Fruit fly (Drosophila melanogaster) whole organism, embryonic: Measurements from ENCODE around the gene CG10347.

Experiments used
- Atf-2 ChIP-seq: fragments of 200-800 bp; sonication (Bioruptor generic); optimal IDR thresholded peaks from 2 replicates; lab custom pipeline; 2016; ENCODE audit warnings: missing biosample characterization, missing genetic modification characterization
- Atf3 ChIP-seq: fragments of 200-800 bp; sonication (Bioruptor generic); optimal IDR thresholded peaks from 3 replicates; lab custom pipeline; 2016; ENCODE audit warnings: missing biosample characterization, missing genetic modification characterization
- CG11560 ChIP-seq: fragments of 200-800 bp; sonication (Bioruptor generic); IDR thresholded peaks from 3 replicates; pipeline ENCODE4 v1.3.6; 2022; ENCODE audit warnings: missing biosample characterization, missing genetic modification characterization
- CG12155 ChIP-seq: fragments of 200-800 bp; sonication (Bioruptor generic); optimal IDR thresholded peaks from 3 replicates; lab custom pipeline; 2016; ENCODE audit warnings: missing biosample characterization, missing genetic modification characterization
- CG13287 ChIP-seq: fragments of 200-800 bp; sonication (Bioruptor generic); IDR thresholded peaks from 2 replicates; pipeline ENCODE4 v1.3.6; 2022; ENCODE audit warnings: missing biosample characterization, missing genetic modification characterization; ENCODE audit not compliant: partially characterized antibody
- CG14710 ChIP-seq: fragments of 200-800 bp; sonication (Bioruptor generic); optimal IDR thresholded peaks from 3 replicates; lab custom pipeline; 2019; ENCODE audit warnings: missing biosample characterization, mild to moderate bottlenecking, missing genetic modification characterization, moderate library complexity
- CG15269 ChIP-seq: fragments of 200-800 bp; sonication (Bioruptor generic); optimal IDR thresholded peaks from 2 replicates; lab custom pipeline; 2018; ENCODE audit warnings: missing biosample characterization, mild to moderate bottlenecking, missing genetic modification characterization, moderate library complexity
- CG1792 ChIP-seq: fragments of 200-800 bp; sonication (Bioruptor generic); optimal IDR thresholded peaks from 2 replicates; lab custom pipeline; 2016; ENCODE audit warnings: missing biosample characterization, missing genetic modification characterization
- CG2202 ChIP-seq: fragments of 200-800 bp; sonication (Bioruptor generic); optimal IDR thresholded peaks from 2 replicates; lab custom pipeline; 2018; ENCODE audit warnings: missing biosample characterization, mild to moderate bottlenecking, missing genetic modification characterization
- CG30020 ChIP-seq: fragments of 200-800 bp; optimal IDR thresholded peaks from 2 replicates; lab custom pipeline; 2019; ENCODE audit warnings: missing biosample characterization, mild to moderate bottlenecking, missing genetic modification characterization, moderate library complexity
- CG34422 ChIP-seq: fragments of 200-800 bp; sonication (Bioruptor generic); IDR thresholded peaks from 3 replicates; pipeline ENCODE4 v1.3.6; 2022; ENCODE audit warnings: missing biosample characterization, missing genetic modification characterization
- CG3838 ChIP-seq: fragments of 200-800 bp; sonication (Bioruptor generic); optimal IDR thresholded peaks from 3 replicates; lab custom pipeline; 2016; ENCODE audit warnings: missing biosample characterization, missing genetic modification characterization
- CG5180 ChIP-seq: fragments of 200-800 bp; sonication (Bioruptor generic); optimal IDR thresholded peaks from 3 replicates; lab custom pipeline; 2017; ENCODE audit warnings: missing biosample characterization, missing genetic modification characterization, mild to moderate bottlenecking, moderate library complexity, missing genetic modification reagents
- CG6175 ChIP-seq: fragments of 200-800 bp; sonication (Bioruptor generic); IDR thresholded peaks from 3 replicates; pipeline ENCODE4 v1.3.6; 2022; ENCODE audit warnings: missing biosample characterization, missing genetic modification characterization
- CG7357 ChIP-seq: fragments of 200-800 bp; sonication (Bioruptor generic); IDR thresholded peaks from 3 replicates; pipeline ENCODE4 v1.3.6; 2022; ENCODE audit warnings: missing biosample characterization, missing genetic modification characterization
- CG7786 ChIP-seq: fragments of 200-800 bp; sonication (Bioruptor generic); optimal IDR thresholded peaks from 2 replicates; lab custom pipeline; 2016; ENCODE audit warnings: missing biosample characterization, missing genetic modification characterization
- CG8359 ChIP-seq: fragments of 200-800 bp; sonication (Bioruptor generic); optimal IDR thresholded peaks from 2 replicates; lab custom pipeline; 2017; ENCODE audit warnings: missing biosample characterization, mild to moderate bottlenecking, missing genetic modification characterization, borderline replicate concordance
- CTCF ChIP-seq: fragments of 200-800 bp; sonication (Bioruptor generic); optimal IDR thresholded peaks from 2 replicates; lab custom pipeline; 2017; ENCODE audit warnings: missing biosample characterization, mild to moderate bottlenecking, missing genetic modification characterization, moderate library complexity
- Chrac-16 ChIP-seq: fragments of 200-800 bp; sonication (Bioruptor generic); optimal IDR thresholded peaks from 3 replicates; lab custom pipeline; 2016; ENCODE audit warnings: missing biosample characterization, missing genetic modification characterization
- Dbx ChIP-seq: fragments of 200-800 bp; sonication (Bioruptor generic); IDR thresholded peaks from 3 replicates; pipeline ENCODE4 v1.3.6; 2022; ENCODE audit warnings: missing biosample characterization, missing genetic modification characterization
- Fer1 ChIP-seq: fragments of 200-800 bp; sonication (Bioruptor generic); optimal IDR thresholded peaks from 2 replicates; lab custom pipeline; 2017; ENCODE audit warnings: missing biosample characterization, mild to moderate bottlenecking, missing genetic modification characterization
- HmgD ChIP-seq: fragments of 200-800 bp; sonication (Bioruptor generic); optimal IDR thresholded peaks from 3 replicates; lab custom pipeline; 2016; ENCODE audit warnings: missing biosample characterization, missing genetic modification characterization
- HmgZ ChIP-seq: fragments of 200-800 bp; sonication (Bioruptor generic); optimal IDR thresholded peaks from 2 replicates; lab custom pipeline; 2018; ENCODE audit warnings: missing biosample characterization, mild to moderate bottlenecking, missing genetic modification characterization
- MBD-R2 ChIP-seq: fragments of 200-800 bp; sonication (Bioruptor generic); IDR thresholded peaks from 2 replicates; pipeline ENCODE4 v1.3.6; 2022; ENCODE audit warnings: missing biosample characterization, missing genetic modification characterization
- NC2β ChIP-seq: fragments of 200-800 bp; sonication (Bioruptor generic); optimal IDR thresholded peaks from 2 replicates; lab custom pipeline; 2016; ENCODE audit warnings: missing biosample characterization, missing genetic modification characterization
- Nf-YB ChIP-seq: fragments of 200-800 bp; sonication (Bioruptor generic); optimal IDR thresholded peaks from 3 replicates; lab custom pipeline; 2019; ENCODE audit warnings: missing biosample characterization, mild to moderate bottlenecking, missing genetic modification characterization, moderate library complexity
- Nf-YC ChIP-seq: fragments of 200-800 bp; optimal IDR thresholded peaks from 3 replicates; lab custom pipeline; 2019; ENCODE audit warnings: missing biosample characterization, mild to moderate bottlenecking, missing genetic modification characterization, moderate library complexity
- Oaz ChIP-seq: fragments of 200-800 bp; sonication (Bioruptor generic); IDR thresholded peaks from 2 replicates; pipeline ENCODE4 v1.3.6; 2022; ENCODE audit warnings: missing biosample characterization, missing genetic modification characterization
- Pdp1 ChIP-seq, 2 experiments: fragments of 200-800 bp; sonication (Bioruptor generic); optimal IDR thresholded peaks; 3 replicates each; lab custom pipeline; 2016; ENCODE audit warnings: missing biosample characterization in 2 of 2, missing genetic modification characterization in 2 of 2, mild to moderate bottlenecking in 1 of 2, moderate library complexity in 1 of 2
- Trl ChIP-seq, 3 experiments: fragments of >200 bp in 2 of 3; fragments of 200-800 bp in 1 of 3; sonication (Bioruptor generic) in 1 of 3; optimal IDR thresholded peaks; 2 replicates in 1 of 3; 3 replicates in 2 of 3; lab custom pipeline; 2016 to 2017; ENCODE audit warnings: missing biosample characterization in 1 of 3, missing genetic modification characterization in 1 of 3
- Xbp1 ChIP-seq: fragments of 200-800 bp; sonication (Bioruptor generic); optimal IDR thresholded peaks from 3 replicates; lab custom pipeline; 2016; ENCODE audit warnings: missing biosample characterization, mild to moderate bottlenecking, missing genetic modification characterization
- br ChIP-seq: fragments of >200 bp; optimal IDR thresholded peaks from 2 replicates; lab custom pipeline; 2017
- chn ChIP-seq: fragments of 200-800 bp; sonication (Bioruptor generic); optimal IDR thresholded peaks from 2 replicates; lab custom pipeline; 2016; ENCODE audit warnings: missing biosample characterization, missing genetic modification characterization
- crol ChIP-seq: fragments of 200-800 bp; sonication (Bioruptor generic); IDR thresholded peaks from 2 replicates; pipeline ENCODE4 v1.3.6; 2022; ENCODE audit warnings: missing biosample characterization, missing genetic modification characterization
- fd64A ChIP-seq: fragments of 200-800 bp; sonication (Bioruptor generic); optimal IDR thresholded peaks from 3 replicates; lab custom pipeline; 2018; ENCODE audit warnings: missing biosample characterization, mild to moderate bottlenecking, missing genetic modification characterization
- gcm ChIP-seq: fragments of 200-800 bp; sonication (Bioruptor generic); optimal IDR thresholded peaks from 2 replicates; lab custom pipeline; 2019; ENCODE audit warnings: missing biosample characterization, mild to moderate bottlenecking, missing genetic modification characterization, moderate library complexity
- lov ChIP-seq, 2 experiments: fragments of 200-800 bp in 1 of 2; fragments of >200 bp in 1 of 2; sonication (Bioruptor generic) in 1 of 2; IDR thresholded peaks in 1 of 2; optimal IDR thresholded peaks in 1 of 2; 2 replicates in 1 of 2; 3 replicates in 1 of 2; pipeline versions ENCODE4 v1.3.6 to Lab custom; 2017 to 2022; ENCODE audit warnings: missing biosample characterization in 1 of 2, missing genetic modification characterization in 1 of 2
- luna ChIP-seq: fragments of 200-800 bp; sonication (Bioruptor generic); optimal IDR thresholded peaks from 2 replicates; lab custom pipeline; 2016; ENCODE audit warnings: missing biosample characterization, missing genetic modification characterization
- nerfin-1 ChIP-seq: fragments of 200-800 bp; sonication (Bioruptor generic); optimal IDR thresholded peaks from 3 replicates; lab custom pipeline; 2019; ENCODE audit warnings: missing biosample characterization, mild to moderate bottlenecking, missing genetic modification characterization, moderate library complexity
- pfk ChIP-seq: fragments of 200-800 bp; sonication (Bioruptor generic); optimal IDR thresholded peaks from 2 replicates; lab custom pipeline; 2018; ENCODE audit warnings: missing biosample characterization, mild to moderate bottlenecking, missing genetic modification characterization, moderate library complexity
- pros ChIP-seq: fragments of 200-800 bp; sonication (Bioruptor generic); optimal IDR thresholded peaks from 3 replicates; lab custom pipeline; 2019; ENCODE audit warnings: missing biosample characterization, mild to moderate bottlenecking, missing genetic modification characterization, moderate library complexity
- sim ChIP-seq: fragments of 200-800 bp; sonication (Bioruptor generic); IDR thresholded peaks from 2 replicates; pipeline ENCODE4 v1.3.6; 2022; ENCODE audit warnings: missing biosample characterization, missing genetic modification characterization
- slbo ChIP-seq: fragments of 200-800 bp; sonication (Bioruptor generic); IDR thresholded peaks from 2 replicates; pipeline ENCODE4 v1.3.6; 2022; ENCODE audit warnings: missing biosample characterization, missing genetic modification characterization
- slp2 ChIP-seq: fragments of 200-800 bp; sonication (Bioruptor generic); optimal IDR thresholded peaks from 2 replicates; lab custom pipeline; 2016; ENCODE audit warnings: missing biosample characterization, missing genetic modification characterization
- sug ChIP-seq: fragments of 200-800 bp; optimal IDR thresholded peaks from 2 replicates; lab custom pipeline; 2019; ENCODE audit warnings: missing biosample characterization, mild to moderate bottlenecking, missing genetic modification characterization, moderate library complexity
- trem ChIP-seq: fragments of 200-800 bp; optimal IDR thresholded peaks from 3 replicates; lab custom pipeline; 2019; ENCODE audit warnings: missing biosample characterization, mild to moderate bottlenecking, missing genetic modification characterization, moderate library complexity
- zen2 ChIP-seq: fragments of 200-800 bp; sonication (Bioruptor generic); IDR thresholded peaks from 3 replicates; pipeline ENCODE4 v1.3.6; 2022; ENCODE audit warnings: missing biosample characterization, missing genetic modification characterization; ENCODE audit not compliant: partially characterized antibody
- zfh1 ChIP-seq: fragments of 200-800 bp; sonication (Bioruptor generic); IDR thresholded peaks from 3 replicates; pipeline ENCODE4 v1.3.6; 2022; ENCODE audit warnings: missing biosample characterization, missing genetic modification characterization

Gene CG10347

DNA sequence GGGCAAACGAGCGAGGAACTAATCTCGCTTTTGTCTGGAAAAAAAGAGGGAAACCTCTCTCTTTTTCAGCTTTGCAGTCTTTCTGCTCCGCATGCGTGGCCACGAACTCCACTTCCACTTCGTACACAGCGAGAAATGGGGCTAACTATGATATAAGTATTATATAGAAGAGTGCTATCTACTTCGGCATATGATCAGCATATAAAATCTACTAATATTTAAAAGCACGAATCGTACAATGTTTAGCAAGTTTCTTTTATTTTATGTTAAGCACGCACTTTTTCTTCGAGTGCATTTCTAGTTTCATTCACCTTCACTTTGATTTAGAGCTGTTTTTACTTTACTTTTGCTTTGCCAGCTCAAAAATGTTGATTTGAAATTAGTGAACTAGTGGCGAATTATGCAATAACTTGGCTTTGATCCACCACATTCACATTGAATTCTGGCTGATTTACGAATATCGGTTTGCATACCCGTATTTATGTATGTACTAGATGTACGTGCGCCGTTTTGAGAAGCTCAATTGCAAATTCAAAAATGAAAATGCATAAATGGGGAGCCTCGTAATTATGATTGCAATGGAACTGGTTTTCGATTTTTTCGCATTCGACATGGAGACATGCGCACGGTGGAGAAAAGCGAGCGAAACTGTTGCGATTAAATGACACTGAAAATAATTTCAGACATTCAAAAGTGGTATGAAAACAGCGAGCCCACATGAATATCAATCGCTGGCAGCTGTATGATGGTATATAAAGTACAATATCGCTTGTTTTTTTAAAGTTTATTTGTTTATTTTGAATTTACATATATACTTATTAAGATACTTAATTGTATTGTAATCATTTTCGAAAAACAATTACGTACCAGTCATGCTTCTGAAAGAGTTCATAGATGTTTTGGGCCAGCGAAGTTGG lies 3.0 kb upstream of the CG10347 start:
- TF ChIP-seq CG3838 = no peak
- TF ChIP-seq CG8359 (GFP tag; lab: Kevin White, UChicago) = peak; percentile 71
- TF ChIP-seq CG1792 (GFP tag; lab: Kevin White, UChicago) = no peak
- no peak for TF ChIP-seq br (lab: Kevin White, UChicago)
- TF ChIP-seq slp2 (GFP tag; lab: Kevin White, UChicago) = peak; percentile 77
- TF ChIP-seq sim = peak; percentile 83
- no peak for TF ChIP-seq crol (GFP tag; lab: Robert Waterston, UW)
- TF ChIP-seq nerfin-1 (tag; lab: Kevin White, UChicago) = peak; percentile 62
- peak; percentile 45 for TF ChIP-seq CG12155 (GFP tag; lab: Kevin White, UChicago)
- TF ChIP-seq slbo (GFP tag; lab: Robert Waterston, UW) = peak; percentile 63
- TF ChIP-seq Trl (optimal IDR thresholded peaks at IDR 0.05; lab: Kevin White, UChicago) = no peak
- TF ChIP-seq Trl (GFP tag; optimal IDR thresholded peaks at IDR 0.05; lab: Kevin White, UChicago) = peak; percentile 67
- TF ChIP-seq Xbp1 (GFP tag; lab: Kevin White, UChicago) = peak; percentile 62
- no peak for TF ChIP-seq Dbx (GFP tag; lab: Robert Waterston, UW)
- TF ChIP-seq lov (optimal IDR thresholded peaks at IDR 0.05; lab: Kevin White, UChicago) = no peak
- peak; percentile 62; the same call in 1 of the 3 replicates for TF ChIP-seq lov (GFP tag; IDR thresholded peaks at IDR 0.05; lab: Robert Waterston, UW)
- peak; percentile 27; the same call in 1 of the 3 replicates for TF ChIP-seq CG6175
- TF ChIP-seq CG7786 (GFP tag; lab: Kevin White, UChicago) = no peak
- TF ChIP-seq zfh1 (GFP tag; lab: Robert Waterston, UW) = peak; percentile 86
- peak; percentile 34 for TF ChIP-seq HmgZ
- peak; percentile 60 for TF ChIP-seq sug
- no peak for TF ChIP-seq pros (GFP tag; lab: Kevin White, UChicago)
- TF ChIP-seq zen2 = no peak
- TF ChIP-seq Oaz = peak; percentile 70
- peak; percentile 52 for TF ChIP-seq chn (GFP tag; lab: Kevin White, UChicago)
- TF ChIP-seq Pdp1 (GFP tag; optimal IDR thresholded peaks at IDR 0.05; lab: Kevin White, UChicago) = peak; percentile 81 to 82
- no peak for TF ChIP-seq CG13287
- no peak for TF ChIP-seq HmgD (GFP tag; lab: Kevin White, UChicago)
- TF ChIP-seq CG15269 (tag; lab: Kevin White, UChicago) = peak; percentile 68
- peak; percentile 11 for TF ChIP-seq Atf3
- TF ChIP-seq Fer1 = peak; percentile 57
- TF ChIP-seq CG34422 (GFP tag; lab: Robert Waterston, UW) = peak; percentile 76
- peak; percentile 49 for TF ChIP-seq CG30020 (tag; lab: Kevin White, UChicago)
- TF ChIP-seq MBD-R2 (GFP tag; lab: Robert Waterston, UW) = no peak
- TF ChIP-seq CTCF = peak; percentile 55
- peak; percentile 33 for TF ChIP-seq trem
- TF ChIP-seq pfk (GFP tag; lab: Kevin White, UChicago) = no peak
- TF ChIP-seq Atf-2 (GFP tag; lab: Kevin White, UChicago) = peak; percentile 9
- TF ChIP-seq CG7357 (GFP tag; lab: Robert Waterston, UW) = peak; percentile 57; the same call in 1 of the 3 replicates
- peak; percentile 54 for TF ChIP-seq Chrac-16 (GFP tag; lab: Kevin White, UChicago)
- TF ChIP-seq Nf-YB (GFP tag; lab: Kevin White, UChicago) = peak; percentile 34
- TF ChIP-seq CG14710 (tag; lab: Kevin White, UChicago) = peak; percentile 65
- peak; percentile 37 for TF ChIP-seq CG5180 (GFP tag; lab: Kevin White, UChicago)
- TF ChIP-seq fd64A (GFP tag; lab: Kevin White, UChicago) = peak; percentile 69
- TF ChIP-seq NC2β (GFP tag; lab: Kevin White, UChicago) = peak; percentile 51
- TF ChIP-seq luna = peak; percentile 25
- TF ChIP-seq Nf-YC (tag; lab: Kevin White, UChicago) = peak; percentile 49
- peak; percentile 49; the same call in 2 of the 3 replicates for TF ChIP-seq CG11560 (tag; lab: Robert Waterston, UW)
- TF ChIP-seq CG2202 = peak; percentile 73
- peak; percentile 67 for TF ChIP-seq gcm
